Worm (Caenorhabditis elegans): ENCODE results near the gene str-46.

- TF ChIP-seq ceh-31 (tag; optimal IDR thresholded peaks at IDR 0.05) (no peak), ama-1 (optimal IDR thresholded peaks at IDR 0.05) (no peak), nfya-1 (tag; optimal IDR thresholded peaks at IDR 0.05) (no peak), ceh-34 (tag; optimal IDR thresholded peaks at IDR 0.05) (no peak), ztf-16 (tag; optimal IDR thresholded peaks at IDR 0.05) (no peak)
Measured at ce11 chrV:2903227-2903626, 3.5 kb upstream of the str-46 start, which contains the start of gene C31B8.7.
